Fruit fly (Drosophila melanogaster) whole organism, embryonic: ENCODE results near the gene CG17190.

Experiments used
- ATbp ChIP-seq: fragments of 200-800 bp; sonication (Bioruptor generic); optimal IDR thresholded peaks from 2 replicates; lab custom pipeline; 2017; ENCODE audit warnings: missing biosample characterization, mild to moderate bottlenecking, missing genetic modification characterization, missing genetic modification reagents
- Ada2b ChIP-seq: fragments of 200-800 bp; sonication (Bioruptor generic); IDR thresholded peaks from 2 replicates; pipeline ENCODE4 v1.3.6; 2022; ENCODE audit warnings: missing biosample characterization, missing genetic modification characterization
- Adf1 ChIP-seq: fragments of 200-800 bp; sonication (Bioruptor generic); IDR thresholded peaks from 2 replicates; pipeline ENCODE4 v1.3.6; 2022; ENCODE audit warnings: missing biosample characterization, missing genetic modification characterization
- Aef1 ChIP-seq: fragments of 200-800 bp; sonication (Bioruptor generic); IDR thresholded peaks from 3 replicates; pipeline ENCODE4 v1.3.6; 2022; ENCODE audit warnings: missing biosample characterization, missing genetic modification characterization
- BtbVII ChIP-seq: fragments of 200-800 bp; sonication (Bioruptor generic); optimal IDR thresholded peaks from 3 replicates; lab custom pipeline; 2017; ENCODE audit warnings: missing biosample characterization, mild to moderate bottlenecking, missing genetic modification characterization
- C15 ChIP-seq: fragments of 200-800 bp; sonication (Bioruptor generic); IDR thresholded peaks from 3 replicates; pipeline ENCODE4 v1.3.6; 2022; ENCODE audit warnings: missing biosample characterization, missing genetic modification characterization
- CG10209 ChIP-seq: fragments of 200-800 bp; sonication (Bioruptor generic); optimal IDR thresholded peaks from 3 replicates; lab custom pipeline; 2017; ENCODE audit warnings: missing biosample characterization, mild to moderate bottlenecking, missing genetic modification characterization, missing genetic modification reagents
- CG10366 ChIP-seq: fragments of 200-800 bp; sonication (Bioruptor generic); IDR thresholded peaks from 2 replicates; pipeline ENCODE4 v1.3.6; 2022; ENCODE audit warnings: missing biosample characterization, missing genetic modification characterization
- CG10959 ChIP-seq: fragments of 200-800 bp; sonication (Bioruptor generic); IDR thresholded peaks from 2 replicates; pipeline ENCODE4 v1.3.6; 2022; ENCODE audit warnings: missing biosample characterization, missing genetic modification characterization
- CG11504 ChIP-seq: fragments of 200-800 bp; sonication (Bioruptor generic); optimal IDR thresholded peaks from 3 replicates; lab custom pipeline; 2019; ENCODE audit warnings: missing biosample characterization, mild to moderate bottlenecking, missing genetic modification characterization, moderate library complexity
- CG11723 ChIP-seq: fragments of 200-800 bp; sonication (Bioruptor generic); optimal IDR thresholded peaks from 2 replicates; lab custom pipeline; 2017; ENCODE audit warnings: missing biosample characterization, mild to moderate bottlenecking, missing genetic modification characterization
- CG12659 ChIP-seq: fragments of 200-800 bp; sonication (Bioruptor generic); optimal IDR thresholded peaks from 3 replicates; lab custom pipeline; 2017; ENCODE audit warnings: mild to moderate bottlenecking, missing biosample characterization, missing genetic modification reagents, missing genetic modification characterization
- CG18476 ChIP-seq: fragments of 200-800 bp; sonication (Bioruptor generic); optimal IDR thresholded peaks from 2 replicates; lab custom pipeline; 2016; ENCODE audit warnings: missing biosample characterization, mild to moderate bottlenecking, missing genetic modification characterization
- CG2120 ChIP-seq: fragments of 200-800 bp; sonication (Bioruptor generic); optimal IDR thresholded peaks from 3 replicates; lab custom pipeline; 2016; ENCODE audit warnings: missing biosample characterization, missing genetic modification characterization
- CG2129 ChIP-seq: fragments of 200-800 bp; sonication (Bioruptor generic); IDR thresholded peaks from 2 replicates; pipeline ENCODE4 v1.3.6; 2022; ENCODE audit warnings: missing biosample characterization, missing genetic modification characterization; ENCODE audit not compliant: partially characterized antibody
- CG31365 ChIP-seq: fragments of 200-800 bp; sonication (Bioruptor generic); optimal IDR thresholded peaks from 2 replicates; lab custom pipeline; 2018; ENCODE audit warnings: missing biosample characterization, mild to moderate bottlenecking, missing genetic modification characterization
- CG3163 ChIP-seq: fragments of 200-800 bp; sonication (Bioruptor generic); optimal IDR thresholded peaks from 3 replicates; lab custom pipeline; 2016; ENCODE audit warnings: missing biosample characterization, missing genetic modification characterization
- CG4360 ChIP-seq: fragments of 200-800 bp; sonication (Bioruptor generic); IDR thresholded peaks from 2 replicates; pipeline ENCODE4 v1.3.6; 2022; ENCODE audit warnings: missing biosample characterization, missing genetic modification characterization
- CG8359 ChIP-seq: fragments of 200-800 bp; sonication (Bioruptor generic); optimal IDR thresholded peaks from 2 replicates; lab custom pipeline; 2017; ENCODE audit warnings: missing biosample characterization, mild to moderate bottlenecking, missing genetic modification characterization, borderline replicate concordance
- D19A ChIP-seq: fragments of 200-800 bp; optimal IDR thresholded peaks from 3 replicates; lab custom pipeline; 2019; ENCODE audit warnings: missing biosample characterization, mild to moderate bottlenecking, missing genetic modification characterization, moderate library complexity
- Gug ChIP-seq: fragments of 200-800 bp; sonication (Bioruptor generic); IDR thresholded peaks from 4 replicates; pipeline ENCODE4 v1.3.6; 2022; ENCODE audit warnings: missing biosample characterization, missing genetic modification characterization
- Hand ChIP-seq: fragments of 200-800 bp; sonication (Bioruptor generic); optimal IDR thresholded peaks from 2 replicates; lab custom pipeline; 2017; ENCODE audit warnings: mild to moderate bottlenecking, missing biosample characterization, missing genetic modification reagents, missing genetic modification characterization
- MBD-R2 ChIP-seq: fragments of 200-800 bp; sonication (Bioruptor generic); IDR thresholded peaks from 2 replicates; pipeline ENCODE4 v1.3.6; 2022; ENCODE audit warnings: missing biosample characterization, missing genetic modification characterization
- Oaz ChIP-seq: fragments of 200-800 bp; sonication (Bioruptor generic); IDR thresholded peaks from 2 replicates; pipeline ENCODE4 v1.3.6; 2022; ENCODE audit warnings: missing biosample characterization, missing genetic modification characterization
- Sry-δ ChIP-seq: fragments of 200-800 bp; sonication (Bioruptor generic); optimal IDR thresholded peaks from 2 replicates; lab custom pipeline; 2016; ENCODE audit warnings: missing biosample characterization, missing genetic modification characterization
- abd-A ChIP-seq: fragments of 200-800 bp; sonication (Bioruptor generic); optimal IDR thresholded peaks from 3 replicates; lab custom pipeline; 2019; ENCODE audit warnings: missing biosample characterization, mild to moderate bottlenecking, missing genetic modification characterization, moderate library complexity
- ap ChIP-seq: fragments of 200-800 bp; sonication (Bioruptor generic); IDR thresholded peaks from 2 replicates; pipeline ENCODE4 v1.3.6; 2022; ENCODE audit warnings: missing biosample characterization, missing genetic modification characterization
- ato ChIP-seq: fragments of 200-800 bp; sonication (Bioruptor generic); IDR thresholded peaks from 2 replicates; pipeline ENCODE4 v1.3.6; 2022; ENCODE audit warnings: missing biosample characterization, missing genetic modification characterization; ENCODE audit not compliant: partially characterized antibody
- btn ChIP-seq: fragments of 200-800 bp; sonication (Bioruptor generic); optimal IDR thresholded peaks from 2 replicates; lab custom pipeline; 2016; ENCODE audit warnings: missing biosample characterization, missing genetic modification characterization
- cato ChIP-seq: fragments of 200-800 bp; sonication (Bioruptor generic); optimal IDR thresholded peaks from 2 replicates; lab custom pipeline; 2016; ENCODE audit warnings: missing biosample characterization, missing genetic modification characterization, borderline replicate concordance
- caup ChIP-seq: fragments of 200-800 bp; sonication (Bioruptor generic); optimal IDR thresholded peaks from 3 replicates; lab custom pipeline; 2017; ENCODE audit warnings: missing biosample characterization, mild to moderate bottlenecking, missing genetic modification characterization, moderate library complexity; ENCODE audit not compliant: severe bottlenecking
- chif ChIP-seq, 2 experiments: fragments of 200-800 bp; sonication (Bioruptor generic); optimal IDR thresholded peaks; 3 replicates each; lab custom pipeline; 2016; ENCODE audit warnings: missing biosample characterization in 2 of 2, missing genetic modification characterization in 2 of 2
- ci ChIP-seq: fragments of 200-800 bp; sonication (Bioruptor generic); IDR thresholded peaks from 3 replicates; pipeline ENCODE4 v1.3.6; 2022; ENCODE audit warnings: missing biosample characterization, missing genetic modification characterization
- ewg ChIP-seq: fragments of 200-800 bp; sonication (Bioruptor generic); optimal IDR thresholded peaks from 3 replicates; lab custom pipeline; 2017; ENCODE audit warnings: mild to moderate bottlenecking, missing biosample characterization, missing genetic modification reagents, missing genetic modification characterization
- fd64A ChIP-seq: fragments of 200-800 bp; sonication (Bioruptor generic); optimal IDR thresholded peaks from 3 replicates; lab custom pipeline; 2018; ENCODE audit warnings: missing biosample characterization, mild to moderate bottlenecking, missing genetic modification characterization
- fd96Cb ChIP-seq: fragments of 200-800 bp; sonication (Bioruptor generic); optimal IDR thresholded peaks from 2 replicates; lab custom pipeline; 2018; ENCODE audit warnings: missing biosample characterization, mild to moderate bottlenecking, missing genetic modification characterization, moderate library complexity
- gsb ChIP-seq: fragments of 200-800 bp; sonication (Bioruptor generic); IDR thresholded peaks from 2 replicates; pipeline ENCODE4 v1.3.6; 2022; ENCODE audit warnings: missing biosample characterization, missing genetic modification characterization
- gsb-n ChIP-seq: fragments of 200-800 bp; sonication (Bioruptor generic); optimal IDR thresholded peaks from 3 replicates; lab custom pipeline; 2018; ENCODE audit warnings: missing biosample characterization, mild to moderate bottlenecking, missing genetic modification characterization
- jing ChIP-seq: fragments of 200-800 bp; sonication (Bioruptor generic); optimal IDR thresholded peaks from 2 replicates; lab custom pipeline; 2018; ENCODE audit warnings: missing biosample characterization, mild to moderate bottlenecking, missing genetic modification characterization
- jumu ChIP-seq: fragments of 200-800 bp; sonication (Bioruptor generic); optimal IDR thresholded peaks from 3 replicates; lab custom pipeline; 2016; ENCODE audit warnings: missing biosample characterization, missing genetic modification characterization
- kay ChIP-seq: fragments of 200-800 bp; sonication (Bioruptor generic); optimal IDR thresholded peaks from 2 replicates; lab custom pipeline; 2016; ENCODE audit warnings: missing biosample characterization, missing genetic modification characterization
- lov ChIP-seq, 2 experiments: fragments of 200-800 bp in 1 of 2; fragments of >200 bp in 1 of 2; sonication (Bioruptor generic) in 1 of 2; IDR thresholded peaks in 1 of 2; optimal IDR thresholded peaks in 1 of 2; 2 replicates in 1 of 2; 3 replicates in 1 of 2; pipeline versions ENCODE4 v1.3.6 to Lab custom; 2017 to 2022; ENCODE audit warnings: missing biosample characterization in 1 of 2, missing genetic modification characterization in 1 of 2
- mam ChIP-seq: fragments of 200-800 bp; sonication (Bioruptor generic); optimal IDR thresholded peaks from 3 replicates; lab custom pipeline; 2016; ENCODE audit warnings: missing biosample characterization, missing genetic modification characterization
- peb ChIP-seq: fragments of 200-800 bp; sonication (Bioruptor generic); IDR thresholded peaks from 2 replicates; pipeline ENCODE4 v1.3.6; 2022; ENCODE audit warnings: missing biosample characterization, missing genetic modification characterization
- phol ChIP-seq: fragments of 200-800 bp; sonication (Bioruptor generic); optimal IDR thresholded peaks from 3 replicates; lab custom pipeline; 2018; ENCODE audit warnings: missing biosample characterization, mild to moderate bottlenecking, missing genetic modification characterization, moderate library complexity
- sc ChIP-seq, 3 experiments: fragments of >200 bp in 2 of 3; fragments of 200-800 bp in 1 of 3; sonication (Bioruptor generic) in 1 of 3; optimal IDR thresholded peaks; 2 replicates in 2 of 3; 3 replicates in 1 of 3; lab custom pipeline; 2017; ENCODE audit warnings: mild to moderate bottlenecking in 1 of 3, missing biosample characterization in 1 of 3, missing genetic modification characterization in 1 of 3, missing genetic modification reagents in 1 of 3
- scrt ChIP-seq: fragments of 200-800 bp; sonication (Bioruptor generic); optimal IDR thresholded peaks from 2 replicates; lab custom pipeline; 2018; ENCODE audit warnings: missing biosample characterization, mild to moderate bottlenecking, missing genetic modification characterization, moderate library complexity
- yki ChIP-seq: fragments of >200 bp; optimal IDR thresholded peaks from 3 replicates; lab custom pipeline; 2018
- zen2 ChIP-seq: fragments of 200-800 bp; sonication (Bioruptor generic); IDR thresholded peaks from 3 replicates; pipeline ENCODE4 v1.3.6; 2022; ENCODE audit warnings: missing biosample characterization, missing genetic modification characterization; ENCODE audit not compliant: partially characterized antibody

Gene CG17190

DNA sequence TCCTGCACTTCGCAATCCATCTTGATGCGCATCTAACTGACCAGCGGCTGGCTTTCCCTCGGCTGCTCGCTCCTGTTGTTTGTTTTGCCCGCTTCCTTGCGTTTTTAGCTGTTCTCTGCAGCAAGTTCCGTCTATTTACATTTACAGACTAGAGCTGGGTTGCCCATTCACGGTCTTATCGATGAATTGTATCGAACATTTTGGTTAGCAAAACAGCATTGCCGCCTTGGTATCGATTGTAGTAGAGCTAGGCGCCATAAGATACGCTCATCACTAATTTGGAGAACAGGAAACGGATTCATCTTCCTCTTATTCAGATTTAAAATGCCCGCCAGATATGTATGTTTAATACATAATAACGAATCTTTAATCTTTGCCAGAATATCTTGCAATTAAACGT is 22.6 kb upstream of the CG17190 start, which contains the start of gene Regnase-1 (continued):
- peak; percentile 78 for TF ChIP-seq Oaz (GFP tag; lab: Robert Waterston, UW)
- TF ChIP-seq Ada2b (GFP tag; lab: Robert Waterston, UW) = peak; percentile 71
- TF ChIP-seq CG3163 = peak; percentile 77
- TF ChIP-seq Hand (GFP tag; lab: Kevin White, UChicago) = peak; percentile 88
- TF ChIP-seq ap = peak; percentile 79
- TF ChIP-seq MBD-R2 (GFP tag; lab: Robert Waterston, UW) = peak; percentile 96
- TF ChIP-seq jumu = peak; percentile 51
- TF ChIP-seq CG10959 (GFP tag; lab: Robert Waterston, UW) = peak; percentile 82
- TF ChIP-seq chif (GFP tag; optimal IDR thresholded peaks at IDR 0.05; lab: Kevin White, UChicago) = peak; percentile 80 to 93
- TF ChIP-seq fd64A (GFP tag; lab: Kevin White, UChicago) = peak; percentile 94
- TF ChIP-seq peb (GFP tag; lab: Robert Waterston, UW) = peak; percentile 58; the same call in 1 of the 2 replicates
- TF ChIP-seq CG11723 (GFP tag; lab: Kevin White, UChicago) = peak; percentile 89
- peak; percentile 87 for TF ChIP-seq CG10366
- no peak for TF ChIP-seq yki (lab: Kevin White, UChicago)
- TF ChIP-seq CG8359 (GFP tag; lab: Kevin White, UChicago) = peak; percentile 86
- TF ChIP-seq CG2120 (GFP tag; lab: Kevin White, UChicago) = peak; percentile 83
- peak; percentile 86 for TF ChIP-seq gsb (GFP tag; lab: Robert Waterston, UW)
- TF ChIP-seq Gug (GFP tag; lab: Robert Waterston, UW) = peak; percentile 68; the same call in 3 of the 4 replicates
- TF ChIP-seq kay (GFP tag; lab: Kevin White, UChicago) = peak; percentile 59
- peak; percentile 88 for TF ChIP-seq CG2129 (GFP tag; lab: Robert Waterston, UW)
- TF ChIP-seq btn (GFP tag; lab: Kevin White, UChicago) = peak; percentile 83
- TF ChIP-seq CG18476 (GFP tag; lab: Kevin White, UChicago) = peak; percentile 64
- peak; percentile 95 for TF ChIP-seq CG12659 (GFP tag; lab: Kevin White, UChicago)
- peak; percentile 80 for TF ChIP-seq mam (GFP tag; lab: Kevin White, UChicago)
- TF ChIP-seq fd96Cb (tag; lab: Kevin White, UChicago) = peak; percentile 66
- peak; percentile 86 for TF ChIP-seq CG31365 (tag; lab: Kevin White, UChicago)
- TF ChIP-seq CG10209 = peak; percentile 87
- no peak for TF ChIP-seq D19A (tag; lab: Kevin White, UChicago)
- TF ChIP-seq CG4360 (GFP tag; lab: Robert Waterston, UW) = peak; percentile 58; the same call in 1 of the 2 replicates
- TF ChIP-seq phol (tag; lab: Kevin White, UChicago) = peak; percentile 95
- TF ChIP-seq scrt = peak; percentile 89
- no peak for TF ChIP-seq abd-A (tag; lab: Kevin White, UChicago)
- TF ChIP-seq ato (GFP tag; lab: Robert Waterston, UW) = peak; percentile 96
- TF ChIP-seq CG11504 (tag; lab: Kevin White, UChicago) = peak; percentile 87
- TF ChIP-seq lov (optimal IDR thresholded peaks at IDR 0.05; lab: Kevin White, UChicago) = no peak
- TF ChIP-seq lov (GFP tag; IDR thresholded peaks at IDR 0.05; lab: Robert Waterston, UW) = peak; percentile 96
- TF ChIP-seq ci = peak; percentile 99
- TF ChIP-seq jing (GFP tag; lab: Kevin White, UChicago) = peak; percentile 55
- peak; percentile 73; the same call in 1 of the 2 replicates for TF ChIP-seq Adf1
- peak; percentile 82 for TF ChIP-seq ewg (GFP tag; lab: Kevin White, UChicago)
- peak; percentile 95 for TF ChIP-seq BtbVII (GFP tag; lab: Kevin White, UChicago)
- TF ChIP-seq Aef1 (GFP tag; lab: Robert Waterston, UW) = peak; percentile 68; the same call in 2 of the 3 replicates
- peak; percentile 94 for TF ChIP-seq ATbp (GFP tag; lab: Kevin White, UChicago)
- peak; percentile 95 for TF ChIP-seq zen2 (GFP tag; lab: Robert Waterston, UW)
- peak; percentile 98 for TF ChIP-seq caup (GFP tag; lab: Kevin White, UChicago)
- TF ChIP-seq sc (optimal IDR thresholded peaks at IDR 0.05; lab: Kevin White, UChicago) = no peak
- peak; percentile 89 for TF ChIP-seq sc (GFP tag; optimal IDR thresholded peaks at IDR 0.05; lab: Kevin White, UChicago)
- TF ChIP-seq Sry-δ = peak; percentile 100
- peak; percentile 94 for TF ChIP-seq gsb-n (tag; lab: Kevin White, UChicago)
- peak; percentile 75; the same call in 2 of the 3 replicates for TF ChIP-seq C15 (GFP tag; lab: Robert Waterston, UW)
- TF ChIP-seq cato (GFP tag; lab: Kevin White, UChicago) = peak; percentile 74
